Fruit fly (Drosophila melanogaster) whole organism, embryonic: ENCODE data around the gene CG32271.
A peak's percentile ranks its signal among the peaks of the same experiment; 100 is the strongest.

ENCODE experiments used
- Antp ChIP-seq: fragments of 200-800 bp; sonication (Bioruptor generic); optimal IDR thresholded peaks from 3 replicates; lab custom pipeline; 2016; ENCODE audit warnings: missing biosample characterization, missing genetic modification characterization
- Atf6 ChIP-seq: fragments of 200-800 bp; sonication (Bioruptor generic); IDR thresholded peaks from 2 replicates; pipeline ENCODE4 v1.3.6; 2022; ENCODE audit warnings: missing biosample characterization, missing genetic modification characterization
- B-H1 ChIP-seq: fragments of 200-800 bp; sonication (Bioruptor generic); IDR thresholded peaks from 3 replicates; pipeline ENCODE4 v1.3.6; 2022; ENCODE audit warnings: missing biosample characterization, missing genetic modification characterization
- BtbVII ChIP-seq: fragments of 200-800 bp; sonication (Bioruptor generic); optimal IDR thresholded peaks from 3 replicates; lab custom pipeline; 2017; ENCODE audit warnings: missing biosample characterization, mild to moderate bottlenecking, missing genetic modification characterization
- CG10147 ChIP-seq: fragments of 200-800 bp; sonication (Bioruptor generic); optimal IDR thresholded peaks from 2 replicates; lab custom pipeline; 2019; ENCODE audit warnings: missing biosample characterization, mild to moderate bottlenecking, missing genetic modification characterization, moderate library complexity
- CG10321 ChIP-seq: fragments of 200-800 bp; sonication (Bioruptor generic); IDR thresholded peaks from 2 replicates; pipeline ENCODE4 v1.3.6; 2022; ENCODE audit warnings: missing biosample characterization, missing genetic modification characterization
- CG11247 ChIP-seq: fragments of 200-800 bp; sonication (Bioruptor generic); IDR thresholded peaks from 2 replicates; pipeline ENCODE4 v1.3.6; 2022; ENCODE audit warnings: missing biosample characterization, missing genetic modification characterization
- CG11504 ChIP-seq: fragments of 200-800 bp; sonication (Bioruptor generic); optimal IDR thresholded peaks from 3 replicates; lab custom pipeline; 2019; ENCODE audit warnings: missing biosample characterization, mild to moderate bottlenecking, missing genetic modification characterization, moderate library complexity
- CG12769 ChIP-seq: fragments of 200-800 bp; sonication (Bioruptor generic); optimal IDR thresholded peaks from 2 replicates; lab custom pipeline; 2019; ENCODE audit warnings: missing biosample characterization, mild to moderate bottlenecking, missing genetic modification characterization, moderate library complexity
- CG13123 ChIP-seq: fragments of 200-800 bp; sonication (Bioruptor generic); optimal IDR thresholded peaks from 2 replicates; lab custom pipeline; 2016; ENCODE audit warnings: missing biosample characterization, missing genetic modification characterization
- CG15011 ChIP-seq: fragments of 200-800 bp; sonication (Bioruptor generic); optimal IDR thresholded peaks from 3 replicates; lab custom pipeline; 2018; ENCODE audit warnings: missing biosample characterization, mild to moderate bottlenecking, missing genetic modification characterization
- CG17359 ChIP-seq: fragments of 200-800 bp; sonication (Bioruptor generic); optimal IDR thresholded peaks from 3 replicates; lab custom pipeline; 2018; ENCODE audit warnings: missing biosample characterization, mild to moderate bottlenecking, missing genetic modification characterization, moderate library complexity
- CG18599 ChIP-seq: fragments of 200-800 bp; sonication (Bioruptor generic); optimal IDR thresholded peaks from 3 replicates; lab custom pipeline; 2017; ENCODE audit warnings: missing biosample characterization, missing genetic modification characterization, mild to moderate bottlenecking, moderate library complexity, missing genetic modification reagents
- CG2129 ChIP-seq: fragments of 200-800 bp; sonication (Bioruptor generic); IDR thresholded peaks from 2 replicates; pipeline ENCODE4 v1.3.6; 2022; ENCODE audit warnings: missing biosample characterization, missing genetic modification characterization; ENCODE audit not compliant: partially characterized antibody
- CG2202 ChIP-seq: fragments of 200-800 bp; sonication (Bioruptor generic); optimal IDR thresholded peaks from 2 replicates; lab custom pipeline; 2018; ENCODE audit warnings: missing biosample characterization, mild to moderate bottlenecking, missing genetic modification characterization
- CG6791 ChIP-seq: fragments of 200-800 bp; sonication (Bioruptor generic); IDR thresholded peaks from 3 replicates; pipeline ENCODE4 v1.3.6; 2022; ENCODE audit warnings: missing biosample characterization, missing genetic modification characterization; ENCODE audit not compliant: partially characterized antibody
- CG7963 ChIP-seq: fragments of 200-800 bp; sonication (Bioruptor generic); IDR thresholded peaks from 3 replicates; pipeline ENCODE4 v1.3.6; 2022; ENCODE audit warnings: missing biosample characterization, missing genetic modification characterization; ENCODE audit not compliant: partially characterized antibody
- CG8944 ChIP-seq: fragments of 200-800 bp; sonication (Bioruptor generic); optimal IDR thresholded peaks from 3 replicates; lab custom pipeline; 2016; ENCODE audit warnings: missing biosample characterization, missing genetic modification characterization
- CG9727 ChIP-seq: fragments of 200-800 bp; sonication (Bioruptor generic); optimal IDR thresholded peaks from 3 replicates; lab custom pipeline; 2017; ENCODE audit warnings: missing biosample characterization, mild to moderate bottlenecking, missing genetic modification characterization
- Gsc ChIP-seq: fragments of 200-800 bp; sonication (Bioruptor generic); IDR thresholded peaks from 2 replicates; pipeline ENCODE4 v1.3.6; 2022; ENCODE audit warnings: missing biosample characterization, missing genetic modification characterization
- HmgD ChIP-seq: fragments of 200-800 bp; sonication (Bioruptor generic); optimal IDR thresholded peaks from 3 replicates; lab custom pipeline; 2016; ENCODE audit warnings: missing biosample characterization, missing genetic modification characterization
- Hr39 ChIP-seq: fragments of >200 bp; optimal IDR thresholded peaks from 2 replicates; lab custom pipeline; 2017
- Hr78 ChIP-seq, 2 experiments: fragments of 200-800 bp in 1 of 2; fragments of >200 bp in 1 of 2; sonication (Bioruptor generic) in 1 of 2; optimal IDR thresholded peaks; 2 replicates each; lab custom pipeline; 2017 to 2019; ENCODE audit warnings: missing biosample characterization in 2 of 2, missing genetic modification characterization in 2 of 2, mild to moderate bottlenecking in 1 of 2, moderate library complexity in 1 of 2
- MTF-1 ChIP-seq: fragments of 200-800 bp; sonication (Bioruptor generic); optimal IDR thresholded peaks from 2 replicates; lab custom pipeline; 2018; ENCODE audit warnings: missing biosample characterization, mild to moderate bottlenecking, missing genetic modification characterization, borderline replicate concordance
- Neu2 ChIP-seq: fragments of 200-800 bp; sonication (Bioruptor generic); optimal IDR thresholded peaks from 3 replicates; lab custom pipeline; 2016; ENCODE audit warnings: missing biosample characterization, missing genetic modification characterization, borderline replicate concordance
- Nf-YA ChIP-seq: fragments of 200-800 bp; sonication (Bioruptor generic); IDR thresholded peaks from 2 replicates; pipeline ENCODE4 v1.3.6; 2022; ENCODE audit warnings: missing biosample characterization, missing genetic modification characterization
- Oli ChIP-seq: fragments of 200-800 bp; sonication (Bioruptor generic); optimal IDR thresholded peaks from 2 replicates; lab custom pipeline; 2018; ENCODE audit warnings: missing biosample characterization, mild to moderate bottlenecking, missing genetic modification characterization, moderate library complexity
- Ptx1 ChIP-seq: fragments of 200-800 bp; sonication (Bioruptor generic); IDR thresholded peaks from 2 replicates; pipeline ENCODE4 v1.3.6; 2022; ENCODE audit warnings: missing biosample characterization, missing genetic modification characterization
- Ravus ChIP-seq: fragments of 200-800 bp; sonication (Bioruptor generic); IDR thresholded peaks from 2 replicates; pipeline ENCODE4 v1.3.6; 2022; ENCODE audit warnings: missing biosample characterization, missing genetic modification characterization
- Sry-δ ChIP-seq: fragments of 200-800 bp; sonication (Bioruptor generic); optimal IDR thresholded peaks from 2 replicates; lab custom pipeline; 2016; ENCODE audit warnings: missing biosample characterization, missing genetic modification characterization
- Stat92E ChIP-seq, 3 experiments: fragments of >200 bp in 2 of 3; fragments of 200-800 bp in 1 of 3; sonication (Bioruptor generic) in 1 of 3; optimal IDR thresholded peaks; 2 replicates each; lab custom pipeline; 2017 to 2019; ENCODE audit warnings: missing biosample characterization in 3 of 3, missing genetic modification characterization in 3 of 3, mild to moderate bottlenecking in 1 of 3, moderate library complexity in 1 of 3
- Tbp ChIP-seq: fragments of >200 bp; optimal IDR thresholded peaks from 2 replicates; lab custom pipeline; 2018; ENCODE audit warnings: missing biosample characterization, missing genetic modification characterization
- Xrp1 ChIP-seq: fragments of 200-800 bp; sonication (Bioruptor generic); IDR thresholded peaks from 2 replicates; pipeline ENCODE4 v1.3.6; 2022; ENCODE audit warnings: missing biosample characterization, missing genetic modification characterization
- ap ChIP-seq: fragments of 200-800 bp; sonication (Bioruptor generic); IDR thresholded peaks from 2 replicates; pipeline ENCODE4 v1.3.6; 2022; ENCODE audit warnings: missing biosample characterization, missing genetic modification characterization
- ato ChIP-seq: fragments of 200-800 bp; sonication (Bioruptor generic); IDR thresholded peaks from 2 replicates; pipeline ENCODE4 v1.3.6; 2022; ENCODE audit warnings: missing biosample characterization, missing genetic modification characterization; ENCODE audit not compliant: partially characterized antibody
- dimm ChIP-seq: fragments of 200-800 bp; sonication (Bioruptor generic); IDR thresholded peaks from 2 replicates; pipeline ENCODE4 v1.3.6; 2022; ENCODE audit warnings: missing biosample characterization, missing genetic modification characterization
- gem ChIP-seq: fragments of 200-800 bp; sonication (Bioruptor generic); optimal IDR thresholded peaks from 2 replicates; lab custom pipeline; 2019; ENCODE audit warnings: missing biosample characterization, mild to moderate bottlenecking, missing genetic modification characterization, moderate library complexity
- lov ChIP-seq, 2 experiments: fragments of 200-800 bp in 1 of 2; fragments of >200 bp in 1 of 2; sonication (Bioruptor generic) in 1 of 2; IDR thresholded peaks in 1 of 2; optimal IDR thresholded peaks in 1 of 2; 2 replicates in 1 of 2; 3 replicates in 1 of 2; pipeline versions ENCODE4 v1.3.6 to Lab custom; 2017 to 2022; ENCODE audit warnings: missing biosample characterization in 1 of 2, missing genetic modification characterization in 1 of 2
- nmo ChIP-seq: fragments of 200-800 bp; sonication (Bioruptor generic); optimal IDR thresholded peaks from 2 replicates; lab custom pipeline; 2018; ENCODE audit warnings: missing biosample characterization, mild to moderate bottlenecking, missing genetic modification characterization, moderate library complexity
- oc ChIP-seq: fragments of 200-800 bp; sonication (Bioruptor generic); optimal IDR thresholded peaks from 2 replicates; lab custom pipeline; 2018; ENCODE audit warnings: missing biosample characterization, mild to moderate bottlenecking, missing genetic modification characterization, moderate library complexity
- pros ChIP-seq: fragments of 200-800 bp; sonication (Bioruptor generic); optimal IDR thresholded peaks from 3 replicates; lab custom pipeline; 2019; ENCODE audit warnings: missing biosample characterization, mild to moderate bottlenecking, missing genetic modification characterization, moderate library complexity
- ro ChIP-seq: fragments of 200-800 bp; sonication (Bioruptor generic); IDR thresholded peaks from 2 replicates; pipeline ENCODE4 v1.3.6; 2022; ENCODE audit warnings: missing biosample characterization, missing genetic modification characterization
- row ChIP-seq: fragments of 200-800 bp; sonication (Bioruptor generic); IDR thresholded peaks from 3 replicates; pipeline ENCODE4 v1.3.6; 2022; ENCODE audit warnings: missing biosample characterization, missing genetic modification characterization
- scrt ChIP-seq: fragments of 200-800 bp; sonication (Bioruptor generic); optimal IDR thresholded peaks from 2 replicates; lab custom pipeline; 2018; ENCODE audit warnings: missing biosample characterization, mild to moderate bottlenecking, missing genetic modification characterization, moderate library complexity
- slbo ChIP-seq: fragments of 200-800 bp; sonication (Bioruptor generic); IDR thresholded peaks from 2 replicates; pipeline ENCODE4 v1.3.6; 2022; ENCODE audit warnings: missing biosample characterization, missing genetic modification characterization
- slp2 ChIP-seq: fragments of 200-800 bp; sonication (Bioruptor generic); optimal IDR thresholded peaks from 2 replicates; lab custom pipeline; 2016; ENCODE audit warnings: missing biosample characterization, missing genetic modification characterization
- tio ChIP-seq: fragments of 200-800 bp; sonication (Bioruptor generic); optimal IDR thresholded peaks from 2 replicates; lab custom pipeline; 2017; ENCODE audit warnings: missing biosample characterization, missing genetic modification characterization, inconsistent platforms
- trh ChIP-seq: fragments of 200-800 bp; sonication (Bioruptor generic); optimal IDR thresholded peaks from 2 replicates; lab custom pipeline; 2016; ENCODE audit warnings: missing biosample characterization, missing genetic modification characterization
- wor ChIP-seq: fragments of 200-800 bp; sonication (Bioruptor generic); IDR thresholded peaks from 2 replicates; pipeline ENCODE4 v1.3.6; 2022; ENCODE audit warnings: missing biosample characterization, missing genetic modification characterization
- zen ChIP-seq: fragments of 200-800 bp; sonication (Bioruptor generic); optimal IDR thresholded peaks from 3 replicates; lab custom pipeline; 2018; ENCODE audit warnings: missing biosample characterization, mild to moderate bottlenecking, missing genetic modification characterization, moderate library complexity

Gene CG32271

dm6 chr3L:3179474-3179873, 23.5 kb downstream of the CG32271 start (continued):
- TF ChIP-seq nmo (GFP tag; lab: Kevin White, UChicago) (peak; percentile 80), B-H1 (GFP tag; lab: Robert Waterston, UW) (peak; percentile 90), CG18599 (peak; percentile 91), slbo (GFP tag; lab: Robert Waterston, UW) (peak; percentile 85), Antp (peak; percentile 81), HmgD (no peak), CG12769 (tag; lab: Kevin White, UChicago) (peak; percentile 90), pros (GFP tag; lab: Kevin White, UChicago) (no peak), zen (tag; lab: Kevin White, UChicago) (peak; percentile 68), CG10147 (GFP tag; lab: Kevin White, UChicago) (no peak), CG2202 (tag; lab: Kevin White, UChicago) (peak; percentile 74), row (GFP tag; lab: Robert Waterston, UW) (peak; percentile 95), CG8944 (GFP tag; lab: Kevin White, UChicago) (peak; percentile 22), lov (optimal IDR thresholded peaks at IDR 0.05; lab: Kevin White, UChicago) (no peak), lov (GFP tag; IDR thresholded peaks at IDR 0.05; lab: Robert Waterston, UW) (peak; percentile 79; the same call in 1 of the 3 replicates), ro (peak; percentile 72; the same call in 1 of the 2 replicates), wor (peak; percentile 58), Sry-δ (GFP tag; lab: Kevin White, UChicago) (no peak), Ravus (GFP tag; lab: Robert Waterston, UW) (peak; percentile 53), Ptx1 (GFP tag; lab: Robert Waterston, UW) (peak; percentile 91), CG11504 (tag; lab: Kevin White, UChicago) (no peak), CG13123 (GFP tag; lab: Kevin White, UChicago) (no peak), ap (GFP tag; lab: Robert Waterston, UW) (peak; percentile 61), dimm (GFP tag; lab: Robert Waterston, UW) (peak; percentile 43; the same call in 1 of the 2 replicates), Hr39 (lab: Kevin White, UChicago) (no peak), Atf6 (GFP tag; lab: Robert Waterston, UW) (peak; percentile 90), CG7963 (no peak), CG2129 (GFP tag; lab: Robert Waterston, UW) (no peak), MTF-1 (GFP tag; lab: Kevin White, UChicago) (peak; percentile 75), tio (no peak), CG6791 (GFP tag; lab: Robert Waterston, UW) (no peak), slp2 (peak; percentile 70), trh (peak; percentile 38), Oli (tag; lab: Kevin White, UChicago) (peak; percentile 87), CG17359 (tag; lab: Kevin White, UChicago) (no peak), CG9727 (peak; percentile 80), Tbp (no peak), CG15011 (peak; percentile 81), Neu2 (GFP tag; lab: Kevin White, UChicago) (no peak), Gsc (GFP tag; lab: Robert Waterston, UW) (peak; percentile 57; the same call in 1 of the 2 replicates), Hr78 (GFP tag; optimal IDR thresholded peaks at IDR 0.05; lab: Kevin White, UChicago) (no peak), Stat92E (GFP tag; optimal IDR thresholded peaks at IDR 0.05; lab: Kevin White, UChicago) (peak in 1 of 3 experiments; percentile 64), ato (GFP tag; lab: Robert Waterston, UW) (no peak), oc (no peak), gem (tag; lab: Kevin White, UChicago) (peak; percentile 93), CG11247 (GFP tag; lab: Robert Waterston, UW) (peak; percentile 86), scrt (no peak), BtbVII (GFP tag; lab: Kevin White, UChicago) (peak; percentile 92), Nf-YA (GFP tag; lab: Robert Waterston, UW) (peak; percentile 72), Xrp1 (GFP tag; lab: Robert Waterston, UW) (peak; percentile 96), CG10321 (no peak)
